Worm (Caenorhabditis elegans): ENCODE measurements around the gene cest-13.

- no peak for TF ChIP-seq unc-62 (GFP tag; optimal IDR thresholded peaks at IDR 0.05)
- TF ChIP-seq Y116A8C.19 (tag; optimal IDR thresholded peaks at IDR 0.05; ENCODE audit: borderline replicate concordance) = no peak
- TF ChIP-seq nhr-90 (tag; optimal IDR thresholded peaks at IDR 0.05; ENCODE audit: poor library complexity) = no peak
- TF ChIP-seq lin-35 (GFP tag; optimal IDR thresholded peaks at IDR 0.05) = no peak
- no peak for TF ChIP-seq fkh-4 (tag; optimal IDR thresholded peaks at IDR 0.05; ENCODE audit: borderline replicate concordance)
- no peak for TF ChIP-seq tbx-2 (tag; optimal IDR thresholded peaks at IDR 0.05)
- no peak for TF ChIP-seq nhr-11 (tag; optimal IDR thresholded peaks at IDR 0.05)
- no peak for TF ChIP-seq lsy-2 (tag; optimal IDR thresholded peaks at IDR 0.05)
- no peak for TF ChIP-seq irx-1 (tag; optimal IDR thresholded peaks at IDR 0.05)
- TF ChIP-seq snpc-4 (tag; optimal IDR thresholded peaks at IDR 0.05) = no peak
- no peak for TF ChIP-seq lir-3 (tag; optimal IDR thresholded peaks at IDR 0.05; ENCODE audit: poor library complexity)
These were observed 33.8 kb upstream of the cest-13 start for ce11 chrX:13726285-13726684.

All from whole organism, L1 larva.